Worm (Caenorhabditis elegans) whole organism, L4 larva: ENCODE measurements around the gene ZK1240.5.

Experiments used
- F37D6.2 ChIP-seq: sonication (generic microtip); optimal IDR thresholded peaks from 2 replicates; lab custom pipeline; 2016; ENCODE audit warnings: mild to moderate bottlenecking, missing genetic modification characterization, missing compliant biosample characterization
- Y48G9A.11 ChIP-seq: fragments of 200-800 bp; sonication (Bioruptor generic); IDR thresholded peaks from 2 replicates; pipeline ENCODE4 v1.3.6; 2022; ENCODE audit warnings: missing genetic modification reagents, missing genetic modification characterization, missing compliant biosample characterization
- Y5F2A.4 ChIP-seq: fragments of 200-800 bp; sonication (Bioruptor generic); optimal IDR thresholded peaks from 2 replicates; lab custom pipeline; 2018; ENCODE audit warnings: mild to moderate bottlenecking, missing genetic modification characterization, missing compliant biosample characterization
- Y75B8A.6 ChIP-seq: fragments of 200-800 bp; sonication (Bioruptor generic); IDR thresholded peaks from 2 replicates; pipeline ENCODE4 v1.3.6; 2022; ENCODE audit warnings: missing genetic modification reagents, missing genetic modification characterization, missing compliant biosample characterization
- ZK337.2 ChIP-seq: fragments of 200-800 bp; sonication (Bioruptor generic); IDR thresholded peaks from 2 replicates; pipeline ENCODE4 v1.3.6; 2022; ENCODE audit warnings: missing genetic modification reagents, missing genetic modification characterization, missing compliant biosample characterization
- ZK546.5 ChIP-seq, 2 experiments: sonication (generic microtip); optimal IDR thresholded peaks; 2 replicates each; lab custom pipeline; 2017; ENCODE audit warnings: missing biosample characterization in 2 of 2, missing genetic modification characterization in 2 of 2
- aha-1 ChIP-seq: fragments of 150-350 bp; peaks from one replicate; lab custom pipeline; 2014; ENCODE audit warnings: missing biosample characterization, missing genetic modification characterization
- ceh-20 ChIP-seq: fragments of 200-800 bp; sonication (Bioruptor generic); IDR thresholded peaks from 2 replicates; pipeline ENCODE4 v1.3.6; 2022; ENCODE audit warnings: missing genetic modification reagents, missing genetic modification characterization, missing compliant biosample characterization
- ceh-62 ChIP-seq: sonication (generic microtip); optimal IDR thresholded peaks from 2 replicates; lab custom pipeline; 2017; ENCODE audit warnings: missing biosample characterization, missing genetic modification characterization
- ceh-82 ChIP-seq: sonication (generic microtip); optimal IDR thresholded peaks from 2 replicates; lab custom pipeline; 2017; ENCODE audit warnings: missing biosample characterization, missing genetic modification characterization
- daf-16 ChIP-seq, 3 experiments: sonication (generic microtip); optimal IDR thresholded peaks; 2 replicates each; lab custom pipeline; 2016 to 2017; ENCODE audit warnings: missing genetic modification characterization in 3 of 3, missing genetic modification reagents in 3 of 3, mild to moderate bottlenecking in 2 of 3, missing compliant biosample characterization in 2 of 3, missing biosample characterization in 1 of 3, moderate library complexity in 1 of 3
- dve-1 ChIP-seq: sonication (generic microtip); optimal IDR thresholded peaks from 2 replicates; lab custom pipeline; 2017; ENCODE audit warnings: antibody characterized with exemption, mild to moderate bottlenecking, missing genetic modification characterization, missing compliant biosample characterization; ENCODE audit not compliant: insufficient read depth
- egl-27 ChIP-seq: sonication (generic microtip); optimal IDR thresholded peaks from 3 replicates; lab custom pipeline; 2017; ENCODE audit warnings: missing biosample characterization, missing genetic modification reagents, missing genetic modification characterization
- egl-43 ChIP-seq: fragments of 200-800 bp; sonication (Bioruptor generic); IDR thresholded peaks from 2 replicates; pipeline ENCODE4 v1.3.6; 2022; ENCODE audit warnings: missing genetic modification reagents, missing genetic modification characterization, missing compliant biosample characterization
- fos-1 ChIP-seq: fragments of 150-350 bp; optimal IDR thresholded peaks from 2 replicates; lab custom pipeline; 2014; ENCODE audit warnings: missing biosample characterization, missing genetic modification characterization
- hlh-11 ChIP-seq: fragments of 200-800 bp; sonication (Bioruptor generic); optimal IDR thresholded peaks from 2 replicates; lab custom pipeline; 2018; ENCODE audit warnings: mild to moderate bottlenecking, missing genetic modification characterization, missing compliant biosample characterization
- hlh-30 ChIP-seq: sonication (generic microtip); optimal IDR thresholded peaks from 2 replicates; lab custom pipeline; 2017; ENCODE audit warnings: antibody characterized with exemption, mild to moderate bottlenecking, missing genetic modification characterization, missing compliant biosample characterization; ENCODE audit not compliant: insufficient read depth
- lim-7 ChIP-seq: fragments of 200-800 bp; sonication (Bioruptor generic); IDR thresholded peaks from 2 replicates; pipeline ENCODE4 v1.3.6; 2022; ENCODE audit warnings: missing genetic modification characterization, missing compliant biosample characterization
- lin-29 ChIP-seq: fragments of 200-800 bp; sonication (Bioruptor generic); IDR thresholded peaks from 2 replicates; pipeline ENCODE4 v1.3.6; 2022; ENCODE audit warnings: missing genetic modification reagents, missing genetic modification characterization, missing compliant biosample characterization
- lir-3 ChIP-seq: sonication (generic microtip); optimal IDR thresholded peaks from 2 replicates; lab custom pipeline; 2016; ENCODE audit warnings: mild to moderate bottlenecking, missing genetic modification characterization, missing compliant biosample characterization
- madf-5 ChIP-seq, 2 experiments: fragments of 200-800 bp; sonication (Bioruptor generic); IDR thresholded peaks; 2 replicates each; pipeline ENCODE4 v1.3.6; 2022; ENCODE audit warnings: missing compliant biosample characterization in 2 of 2, missing genetic modification characterization in 2 of 2
- mes-2 ChIP-seq: sonication (generic microtip); optimal IDR thresholded peaks from 2 replicates; lab custom pipeline; 2016; ENCODE audit warnings: missing genotype, mild to moderate bottlenecking, missing genetic modification characterization, missing compliant biosample characterization; ENCODE audit not compliant: poor library complexity, severe bottlenecking
- mxl-3 ChIP-seq: fragments of 200-800 bp; sonication (Bioruptor generic); optimal IDR thresholded peaks from 2 replicates; lab custom pipeline; 2018; ENCODE audit warnings: mild to moderate bottlenecking, missing genetic modification characterization, missing compliant biosample characterization
- nhr-10 ChIP-seq: fragments of 150-350 bp; optimal IDR thresholded peaks from 2 replicates; lab custom pipeline; 2014; ENCODE audit warnings: missing biosample characterization, missing genetic modification characterization
- nhr-102 ChIP-seq: sonication (generic microtip); optimal IDR thresholded peaks from 2 replicates; lab custom pipeline; 2016; ENCODE audit warnings: mild to moderate bottlenecking, missing genetic modification characterization, moderate library complexity, missing compliant biosample characterization
- nhr-11 ChIP-seq: fragments of 150-350 bp; optimal IDR thresholded peaks from 2 replicates; lab custom pipeline; 2014; ENCODE audit warnings: missing biosample characterization, missing genetic modification characterization
- nhr-111 ChIP-seq: fragments of 200-800 bp; sonication (Bioruptor generic); optimal IDR thresholded peaks from 2 replicates; lab custom pipeline; 2018; ENCODE audit warnings: mild to moderate bottlenecking, missing genetic modification characterization, missing compliant biosample characterization
- nhr-237 ChIP-seq: sonication (generic microtip); optimal IDR thresholded peaks from 2 replicates; lab custom pipeline; 2017; ENCODE audit warnings: missing biosample characterization, missing genetic modification characterization
- nhr-25 ChIP-seq: sonication (generic microtip); optimal IDR thresholded peaks from 2 replicates; lab custom pipeline; 2017; ENCODE audit warnings: missing genetic modification characterization, mild to moderate bottlenecking, missing compliant biosample characterization, antibody characterized with exemption, moderate library complexity, borderline replicate concordance; ENCODE audit not compliant: insufficient read depth
- nhr-41 ChIP-seq: fragments of 200-800 bp; sonication (Bioruptor generic); IDR thresholded peaks from 2 replicates; pipeline ENCODE4 v1.3.6; 2022; ENCODE audit warnings: missing genetic modification reagents, missing genetic modification characterization, missing compliant biosample characterization
- nhr-48 ChIP-seq: sonication (generic microtip); optimal IDR thresholded peaks from 2 replicates; lab custom pipeline; 2016; ENCODE audit warnings: mild to moderate bottlenecking, missing genetic modification characterization, missing compliant biosample characterization
- pha-4 ChIP-seq, 2 experiments: fragments of 150-350 bp in 1 of 2; fragments of 200-800 bp in 1 of 2; sonication (Bioruptor generic) in 1 of 2; IDR thresholded peaks in 1 of 2; optimal IDR thresholded peaks in 1 of 2; 2 replicates each; pipeline versions ENCODE4 v1.3.6 to Lab custom; 2014 to 2022; ENCODE audit warnings: missing genetic modification characterization in 2 of 2, missing genetic modification reagents in 2 of 2, missing biosample characterization in 1 of 2, missing compliant biosample characterization in 1 of 2
- saeg-2 ChIP-seq: fragments of 200-800 bp; sonication (Bioruptor generic); IDR thresholded peaks from 2 replicates; pipeline ENCODE4 v1.3.6; 2022; ENCODE audit warnings: missing genetic modification reagents, missing genetic modification characterization, missing compliant biosample characterization
- sdz-12 ChIP-seq: fragments of 200-800 bp; sonication (Bioruptor generic); optimal IDR thresholded peaks from 2 replicates; lab custom pipeline; 2018; ENCODE audit warnings: mild to moderate bottlenecking, missing genetic modification characterization, missing compliant biosample characterization
- skn-1 ChIP-seq: fragments of 150-350 bp; optimal IDR thresholded peaks from 2 replicates; lab custom pipeline; 2014; ENCODE audit warnings: missing biosample characterization, missing genetic modification characterization
- spr-1 ChIP-seq: sonication (generic microtip); optimal IDR thresholded peaks from 2 replicates; lab custom pipeline; 2016; ENCODE audit warnings: mild to moderate bottlenecking, missing genetic modification characterization, missing compliant biosample characterization
- spr-3 ChIP-seq: fragments of 200-800 bp; sonication (Bioruptor generic); optimal IDR thresholded peaks from 2 replicates; lab custom pipeline; 2018; ENCODE audit warnings: mild to moderate bottlenecking, missing genetic modification characterization, missing compliant biosample characterization
- tra-1 ChIP-seq: fragments of 200-800 bp; sonication (Bioruptor generic); IDR thresholded peaks from 2 replicates; pipeline ENCODE4 v1.3.6; 2022; ENCODE audit warnings: missing genetic modification reagents, missing genetic modification characterization, missing compliant biosample characterization
- unc-130 ChIP-seq: sonication (generic microtip); optimal IDR thresholded peaks from 2 replicates; lab custom pipeline; 2016; ENCODE audit warnings: missing genetic modification reagents, missing genetic modification characterization, missing compliant biosample characterization
- unc-62 ChIP-seq, 3 experiments: fragments of 150-350 bp in 1 of 3; sonication (generic microtip); optimal IDR thresholded peaks in 2 of 3; peaks in 1 of 3; 1 replicate in 1 of 3; 2 replicates in 2 of 3; lab custom pipeline; 2014 to 2017; ENCODE audit warnings: missing biosample characterization in 3 of 3, missing genetic modification characterization in 3 of 3, missing genetic modification reagents in 3 of 3, missing genotype in 1 of 3
- zip-11 ChIP-seq: fragments of 200-800 bp; sonication (Bioruptor generic); IDR thresholded peaks from 2 replicates; pipeline ENCODE4 v1.3.6; 2022; ENCODE audit warnings: missing genetic modification characterization, missing compliant biosample characterization
- zip-2 ChIP-seq: fragments of 150-350 bp; optimal IDR thresholded peaks from 2 replicates; lab custom pipeline; 2014; ENCODE audit warnings: missing biosample characterization, missing genetic modification characterization
- ztf-7 ChIP-seq: fragments of 150-350 bp; optimal IDR thresholded peaks from 2 replicates; lab custom pipeline; 2014; ENCODE audit warnings: missing biosample characterization, missing genetic modification characterization

The ZK1240.5 gene

DNA sequence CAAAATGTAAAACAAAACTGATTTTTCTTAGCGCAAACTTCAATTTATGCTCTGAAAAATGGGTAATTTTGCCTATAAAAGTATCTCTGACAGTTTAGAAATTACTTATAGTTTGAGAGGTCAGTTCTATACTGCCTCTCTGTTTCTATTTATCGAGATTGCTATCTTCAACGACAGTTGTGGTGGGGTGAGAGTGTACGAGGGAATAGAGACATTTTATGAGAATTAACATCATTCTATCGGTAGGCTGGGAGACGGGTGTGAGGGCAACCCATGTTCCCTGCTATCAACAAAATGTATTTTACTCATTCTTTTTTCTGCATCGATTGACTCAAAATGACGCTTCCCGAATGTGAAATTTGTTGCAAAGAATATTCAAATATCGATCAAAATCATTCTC is 2.4 kb upstream of the ZK1240.5 start, which contains the start of gene ZK1240.3 (continued):
- TF ChIP-seq ceh-82 (tag; lab: Kevin White, UChicago) (no peak), zip-11 (GFP tag; lab: Robert Waterston, UW) (no peak), nhr-102 (tag; lab: Kevin White, UChicago) (no peak), unc-130 (GFP tag; lab: Kevin White, UChicago) (no peak), spr-1 (no peak), pha-4 (GFP tag; IDR thresholded peaks at IDR 0.05; lab: Robert Waterston, UW) (no peak), pha-4 (tag; optimal IDR thresholded peaks at IDR 0.05; lab: Kevin White, UChicago) (no peak), nhr-48 (tag; lab: Kevin White, UChicago) (no peak), ztf-7 (no peak), Y75B8A.6 (GFP tag; lab: Robert Waterston, UW) (no peak), mxl-3 (GFP tag; lab: Kevin White, UChicago) (no peak), aha-1 (peak; percentile 80), unc-62 (GFP tag; optimal IDR thresholded peaks at IDR 0.05 in 1 of 2; lab: Kevin White, UChicago) (peak in 1 of 2 experiments; percentile 37), unc-62 (tag; optimal IDR thresholded peaks at IDR 0.05; lab: Kevin White, UChicago) (no peak), nhr-11 (tag; lab: Kevin White, UChicago) (no peak), ceh-20 (GFP tag; lab: Robert Waterston, UW) (no peak), ceh-62 (no peak), zip-2 (tag; lab: Kevin White, UChicago) (no peak), daf-16 (GFP tag; optimal IDR thresholded peaks at IDR 0.05; lab: Kevin White, UChicago) (no peak), daf-16 (tag; optimal IDR thresholded peaks at IDR 0.05; lab: Kevin White, UChicago) (peak; percentile 62), hlh-11 (peak; percentile 58), Y48G9A.11 (GFP tag; lab: Robert Waterston, UW) (no peak), dve-1 (tag; lab: Kevin White, UChicago) (peak; percentile 23), F37D6.2 (tag; lab: Kevin White, UChicago) (no peak), ZK546.5 (tag; optimal IDR thresholded peaks at IDR 0.05; lab: Kevin White, UChicago) (no peak), fos-1 (tag; lab: Kevin White, UChicago) (no peak), nhr-237 (tag; lab: Kevin White, UChicago) (no peak), Y5F2A.4 (GFP tag; lab: Kevin White, UChicago) (no peak), lim-7 (GFP tag; lab: Robert Waterston, UW) (no peak), mes-2 (no peak), skn-1 (tag; lab: Kevin White, UChicago) (no peak), egl-43 (GFP tag; lab: Robert Waterston, UW) (no peak)

DNA sequence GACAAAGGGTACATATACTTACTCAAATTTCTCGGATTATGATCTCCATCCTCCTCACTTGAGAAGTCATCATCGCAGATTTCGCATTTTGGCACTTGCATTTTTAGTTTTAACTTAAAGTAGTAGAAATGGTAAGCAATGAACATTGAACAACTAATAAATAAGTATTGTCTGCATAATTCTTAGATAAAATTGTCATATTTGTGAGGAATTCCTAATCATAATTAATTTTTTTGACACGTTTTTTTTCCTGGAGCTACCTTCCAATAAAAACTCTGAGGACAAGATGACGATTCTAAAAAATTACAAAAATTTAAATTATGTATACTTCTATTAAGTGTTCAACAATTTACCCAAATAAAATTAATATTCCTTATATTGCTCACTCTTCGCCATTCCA is 5.0 kb downstream of the ZK1240.5 start, which contains the start of the genes trim-21 and B0281.1:
TSS of gene trim-21 (minus strand) at position 101 of the 400 bp plus-strand sequence.
TSS of gene B0281.1 (plus strand) at position 321 of the 400 bp plus-strand sequence.
- no peak for TF ChIP-seq lir-3 (tag; lab: Kevin White, UChicago)
- TF ChIP-seq hlh-30 (tag; lab: Kevin White, UChicago) = no peak
- TF ChIP-seq nhr-41 = no peak
- no peak for TF ChIP-seq tra-1
- no peak for TF ChIP-seq sdz-12 (GFP tag; lab: Kevin White, UChicago)
- no peak for TF ChIP-seq pha-4 (GFP tag; IDR thresholded peaks at IDR 0.05; lab: Robert Waterston, UW)
- TF ChIP-seq pha-4 (tag; optimal IDR thresholded peaks at IDR 0.05; lab: Kevin White, UChicago) = no peak
- TF ChIP-seq, all 104 proteins: peak for 0

DNA sequence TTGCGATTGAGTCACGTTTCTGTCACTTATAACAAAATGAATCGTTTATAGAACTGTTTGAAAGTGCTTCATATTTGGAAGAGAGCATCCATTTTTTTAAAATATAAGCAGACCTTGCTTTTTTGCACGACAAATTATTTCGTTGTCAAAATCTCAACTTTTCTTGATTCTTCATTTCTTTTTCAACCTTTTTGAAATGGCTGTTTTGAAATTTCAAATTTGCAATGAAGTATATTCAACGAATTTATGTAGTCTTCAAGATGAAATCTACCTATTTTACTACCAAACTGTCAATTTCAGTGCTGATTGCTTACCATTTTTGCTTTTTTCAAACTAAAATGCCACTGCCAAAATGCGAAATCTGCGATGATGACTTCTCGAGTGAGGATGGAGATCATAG is 11.0 kb downstream of the ZK1240.5 start, which contains the start of gene B0281.3:
TSS of gene B0281.3 (plus strand) at position 301 of the 400 bp plus-strand sequence.
- no peak for TF ChIP-seq nhr-111 (GFP tag; lab: Kevin White, UChicago)
- TF ChIP-seq ZK337.2 (GFP tag; lab: Robert Waterston, UW) = no peak
- no peak for TF ChIP-seq unc-62 (GFP tag; optimal IDR thresholded peaks at IDR 0.05 in 1 of 2; lab: Kevin White, UChicago)
- no peak for TF ChIP-seq unc-62 (tag; optimal IDR thresholded peaks at IDR 0.05; lab: Kevin White, UChicago)
- no peak for TF ChIP-seq unc-130 (GFP tag; lab: Kevin White, UChicago)
- TF ChIP-seq spr-3 (GFP tag; lab: Kevin White, UChicago) = no peak
- TF ChIP-seq tra-1 = no peak
- no peak for TF ChIP-seq nhr-25 (tag; lab: Kevin White, UChicago)
- TF ChIP-seq nhr-10 = no peak
- no peak for TF ChIP-seq lin-29 (GFP tag; lab: Robert Waterston, UW)
- no peak for TF ChIP-seq saeg-2
- TF ChIP-seq egl-27 = no peak
- TF ChIP-seq madf-5 (GFP tag; IDR thresholded peaks at IDR 0.05; lab: Robert Waterston, UW) = no peak
- TF ChIP-seq F37D6.2 (tag; lab: Kevin White, UChicago) = no peak
- TF ChIP-seq, all 104 proteins: peak for 0
